Worm (Caenorhabditis elegans): ENCODE results near the gene C05D11.1.

DNA sequence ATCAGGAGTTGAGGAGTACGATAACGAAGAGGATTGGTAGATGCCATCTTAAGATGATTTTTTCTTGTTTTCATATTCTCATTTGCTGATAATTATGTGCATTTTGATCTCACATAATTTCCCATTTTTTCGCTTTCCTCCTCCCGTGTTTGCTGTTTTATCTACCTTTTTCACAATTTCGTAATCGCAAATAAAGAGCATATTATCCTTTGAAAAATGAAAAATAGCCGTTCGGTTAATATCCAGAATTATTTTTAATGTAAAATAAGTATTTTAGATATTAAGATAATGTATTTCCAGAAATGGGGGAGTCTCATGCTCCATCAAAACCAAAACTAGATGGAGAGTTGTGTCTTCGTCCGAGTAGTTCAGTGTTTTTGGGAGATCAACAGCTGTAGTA is 3.5 kb upstream of the C05D11.1 start, which contains the start of gene vps-16:
- TF ChIP-seq lir-3 (tag; optimal IDR thresholded peaks at IDR 0.05; ENCODE audit: poor library complexity) (no peak), unc-62 (GFP tag; optimal IDR thresholded peaks at IDR 0.05) (no peak), nhr-237 (tag; optimal IDR thresholded peaks at IDR 0.05) (no peak), nhr-77 (tag; optimal IDR thresholded peaks at IDR 0.05) (no peak), rnt-1 (tag; optimal IDR thresholded peaks at IDR 0.05) (no peak), nhr-12 (tag; optimal IDR thresholded peaks at IDR 0.05) (no peak), alr-1 (tag; optimal IDR thresholded peaks at IDR 0.05; ENCODE audit: borderline replicate concordance) (no peak), unc-98 (GFP tag; IDR thresholded peaks at IDR 0.05) (no peak)

All from whole organism, L1 larva.